Fruit fly (Drosophila melanogaster) whole organism, embryonic: ENCODE measurements around the gene Nthl1.

Experiments
- Antp ChIP-seq: fragments of 200-800 bp; sonication (Bioruptor generic); optimal IDR thresholded peaks from 3 replicates; lab custom pipeline; 2016; ENCODE audit warnings: missing biosample characterization, missing genetic modification characterization
- CG10209 ChIP-seq: fragments of 200-800 bp; sonication (Bioruptor generic); optimal IDR thresholded peaks from 3 replicates; lab custom pipeline; 2017; ENCODE audit warnings: missing biosample characterization, mild to moderate bottlenecking, missing genetic modification characterization, missing genetic modification reagents
- CG11695 ChIP-seq: fragments of 200-800 bp; sonication (Bioruptor generic); IDR thresholded peaks from 3 replicates; pipeline ENCODE4 v1.3.6; 2022; ENCODE audit warnings: missing biosample characterization, missing genetic modification characterization
- CG12219 ChIP-seq: fragments of 200-800 bp; sonication (Bioruptor generic); optimal IDR thresholded peaks from 3 replicates; lab custom pipeline; 2018; ENCODE audit warnings: missing biosample characterization, mild to moderate bottlenecking, missing genetic modification characterization
- CG12299 ChIP-seq: fragments of 200-800 bp; sonication (Bioruptor generic); optimal IDR thresholded peaks from 2 replicates; lab custom pipeline; 2018; ENCODE audit warnings: missing biosample characterization, mild to moderate bottlenecking, missing genetic modification characterization
- CG12659 ChIP-seq: fragments of 200-800 bp; sonication (Bioruptor generic); optimal IDR thresholded peaks from 3 replicates; lab custom pipeline; 2017; ENCODE audit warnings: mild to moderate bottlenecking, missing biosample characterization, missing genetic modification reagents, missing genetic modification characterization
- CG15514 ChIP-seq: fragments of 200-800 bp; sonication (Bioruptor generic); optimal IDR thresholded peaks from 3 replicates; lab custom pipeline; 2017; ENCODE audit warnings: missing biosample characterization, missing genetic modification characterization, mild to moderate bottlenecking, moderate library complexity, missing genetic modification reagents
- CG16813 ChIP-seq: fragments of 200-800 bp; sonication (Bioruptor generic); IDR thresholded peaks from 3 replicates; pipeline ENCODE4 v1.3.6; 2022; ENCODE audit warnings: missing biosample characterization, missing genetic modification characterization; ENCODE audit not compliant: partially characterized antibody
- CG3065 ChIP-seq: fragments of 200-800 bp; sonication (Bioruptor generic); optimal IDR thresholded peaks from 2 replicates; lab custom pipeline; 2016; ENCODE audit warnings: missing biosample characterization, missing genetic modification characterization
- CG31224 ChIP-seq: fragments of 200-800 bp; sonication (Bioruptor generic); IDR thresholded peaks from 2 replicates; pipeline ENCODE4 v1.3.6; 2022; ENCODE audit warnings: missing biosample characterization, missing genetic modification characterization
- CG32772 ChIP-seq: fragments of 200-800 bp; sonication (Bioruptor generic); IDR thresholded peaks from 2 replicates; pipeline ENCODE4 v1.3.6; 2022; ENCODE audit warnings: missing biosample characterization, missing genetic modification characterization
- CG3281 ChIP-seq: fragments of 200-800 bp; sonication (Bioruptor generic); optimal IDR thresholded peaks from 3 replicates; lab custom pipeline; 2017; ENCODE audit warnings: missing biosample characterization, mild to moderate bottlenecking, missing genetic modification characterization
- CG4854 ChIP-seq: fragments of 200-800 bp; sonication (Bioruptor generic); optimal IDR thresholded peaks from 2 replicates; lab custom pipeline; 2016; ENCODE audit warnings: missing biosample characterization, missing genetic modification characterization, inconsistent platforms
- CG6689 ChIP-seq: fragments of 200-800 bp; sonication (Bioruptor generic); IDR thresholded peaks from 2 replicates; pipeline ENCODE4 v1.3.6; 2022; ENCODE audit warnings: missing biosample characterization, missing genetic modification characterization
- CG7745 ChIP-seq: fragments of 200-800 bp; sonication (Bioruptor generic); optimal IDR thresholded peaks from 2 replicates; lab custom pipeline; 2018; ENCODE audit warnings: missing biosample characterization, mild to moderate bottlenecking, missing genetic modification characterization, moderate library complexity
- CG8765 ChIP-seq: fragments of 200-800 bp; sonication (Bioruptor generic); IDR thresholded peaks from 2 replicates; pipeline ENCODE4 v1.3.6; 2022; ENCODE audit warnings: missing biosample characterization, missing genetic modification characterization
- CTCF ChIP-seq: fragments of 200-800 bp; sonication (Bioruptor generic); optimal IDR thresholded peaks from 2 replicates; lab custom pipeline; 2017; ENCODE audit warnings: missing biosample characterization, mild to moderate bottlenecking, missing genetic modification characterization, moderate library complexity
- Dll ChIP-seq: fragments of 200-800 bp; sonication (Bioruptor generic); IDR thresholded peaks from 4 replicates; pipeline ENCODE4 v1.3.6; 2022; ENCODE audit warnings: missing biosample characterization, missing genetic modification characterization; ENCODE audit not compliant: partially characterized antibody
- Fer2 ChIP-seq: fragments of 200-800 bp; sonication (Bioruptor generic); optimal IDR thresholded peaks from 2 replicates; lab custom pipeline; 2018; ENCODE audit warnings: missing biosample characterization, mild to moderate bottlenecking, missing genetic modification characterization, moderate library complexity
- HLH3B ChIP-seq: fragments of 200-800 bp; sonication (Bioruptor generic); IDR thresholded peaks from 2 replicates; pipeline ENCODE4 v1.3.6; 2022; ENCODE audit warnings: missing biosample characterization, missing genetic modification characterization
- HLH4C ChIP-seq: fragments of 200-800 bp; sonication (Bioruptor generic); IDR thresholded peaks from 3 replicates; pipeline ENCODE4 v1.3.6; 2022; ENCODE audit warnings: missing biosample characterization, missing genetic modification characterization; ENCODE audit not compliant: partially characterized antibody
- NfI ChIP-seq: fragments of 200-800 bp; sonication (Bioruptor generic); optimal IDR thresholded peaks from 3 replicates; lab custom pipeline; 2018; ENCODE audit warnings: missing biosample characterization, mild to moderate bottlenecking, missing genetic modification characterization, moderate library complexity
- Oli ChIP-seq: fragments of 200-800 bp; sonication (Bioruptor generic); optimal IDR thresholded peaks from 2 replicates; lab custom pipeline; 2018; ENCODE audit warnings: missing biosample characterization, mild to moderate bottlenecking, missing genetic modification characterization, moderate library complexity
- Optix ChIP-seq: fragments of 200-800 bp; sonication (Bioruptor generic); IDR thresholded peaks from 3 replicates; pipeline ENCODE4 v1.3.6; 2022; ENCODE audit warnings: missing biosample characterization, missing genetic modification characterization
- Six4 ChIP-seq: fragments of 200-800 bp; sonication (Bioruptor generic); optimal IDR thresholded peaks from 2 replicates; lab custom pipeline; 2016; ENCODE audit warnings: missing biosample characterization, missing genetic modification characterization
- Spps ChIP-seq: fragments of 200-800 bp; sonication (Bioruptor generic); optimal IDR thresholded peaks from 2 replicates; lab custom pipeline; 2018; ENCODE audit warnings: missing biosample characterization, mild to moderate bottlenecking, missing genetic modification characterization
- Sry-β ChIP-seq: fragments of 200-800 bp; sonication (Bioruptor generic); optimal IDR thresholded peaks from 2 replicates; lab custom pipeline; 2018; ENCODE audit warnings: missing biosample characterization, mild to moderate bottlenecking, missing genetic modification characterization, moderate library complexity
- Xrp1 ChIP-seq: fragments of 200-800 bp; sonication (Bioruptor generic); IDR thresholded peaks from 2 replicates; pipeline ENCODE4 v1.3.6; 2022; ENCODE audit warnings: missing biosample characterization, missing genetic modification characterization
- ap ChIP-seq: fragments of 200-800 bp; sonication (Bioruptor generic); IDR thresholded peaks from 2 replicates; pipeline ENCODE4 v1.3.6; 2022; ENCODE audit warnings: missing biosample characterization, missing genetic modification characterization
- bowl ChIP-seq: fragments of 200-800 bp; sonication (Bioruptor generic); IDR thresholded peaks from 2 replicates; pipeline ENCODE4 v1.3.6; 2022; ENCODE audit warnings: missing biosample characterization, missing genetic modification characterization
- bsh ChIP-seq, 2 experiments: fragments of 200-800 bp; sonication (Bioruptor generic); optimal IDR thresholded peaks; 2 replicates each; lab custom pipeline; 2017 to 2018; ENCODE audit warnings: mild to moderate bottlenecking in 2 of 2, missing biosample characterization in 2 of 2, missing genetic modification characterization in 2 of 2, moderate library complexity in 1 of 2
- croc ChIP-seq: fragments of 200-800 bp; sonication (Bioruptor generic); conservative IDR thresholded peaks from 3 replicates; pipeline ENCODE4 v1.3.6; 2022; ENCODE audit warnings: missing biosample characterization, missing genetic modification characterization
- ind ChIP-seq: fragments of 200-800 bp; sonication (Bioruptor generic); optimal IDR thresholded peaks from 3 replicates; lab custom pipeline; 2016; ENCODE audit warnings: missing biosample characterization, missing genetic modification characterization
- kah ChIP-seq: fragments of 200-800 bp; sonication (Bioruptor generic); optimal IDR thresholded peaks from 2 replicates; lab custom pipeline; 2018; ENCODE audit warnings: missing biosample characterization, mild to moderate bottlenecking, missing genetic modification characterization
- ken ChIP-seq: fragments of 200-800 bp; sonication (Bioruptor generic); IDR thresholded peaks from 3 replicates; pipeline ENCODE4 v1.3.6; 2022; ENCODE audit warnings: missing biosample characterization, missing genetic modification characterization
- lilli ChIP-seq: fragments of 200-800 bp; sonication (Bioruptor generic); optimal IDR thresholded peaks from 3 replicates; lab custom pipeline; 2016; ENCODE audit warnings: missing biosample characterization, missing genetic modification characterization
- nerfin-1 ChIP-seq: fragments of 200-800 bp; sonication (Bioruptor generic); optimal IDR thresholded peaks from 3 replicates; lab custom pipeline; 2019; ENCODE audit warnings: missing biosample characterization, mild to moderate bottlenecking, missing genetic modification characterization, moderate library complexity
- org-1 ChIP-seq: fragments of 200-800 bp; sonication (Bioruptor generic); optimal IDR thresholded peaks from 2 replicates; lab custom pipeline; 2017; ENCODE audit warnings: missing biosample characterization, missing genetic modification characterization
- pnt ChIP-seq: fragments of 200-800 bp; sonication (Bioruptor generic); optimal IDR thresholded peaks from 3 replicates; lab custom pipeline; 2016; ENCODE audit warnings: missing biosample characterization, missing genetic modification characterization
- schlank ChIP-seq: fragments of 200-800 bp; sonication (Bioruptor generic); optimal IDR thresholded peaks from 2 replicates; lab custom pipeline; 2018; ENCODE audit warnings: missing biosample characterization, mild to moderate bottlenecking, missing genetic modification characterization
- tup ChIP-seq: fragments of 200-800 bp; sonication (Bioruptor generic); optimal IDR thresholded peaks from 2 replicates; lab custom pipeline; 2016; ENCODE audit warnings: missing biosample characterization, mild to moderate bottlenecking, missing genetic modification characterization, moderate library complexity
- vnd ChIP-seq: fragments of 200-800 bp; sonication (Bioruptor generic); IDR thresholded peaks from 3 replicates; pipeline ENCODE4 v1.3.6; 2022; ENCODE audit warnings: missing biosample characterization, missing genetic modification characterization; ENCODE audit not compliant: partially characterized antibody

Gene Nthl1

dm6 chr2L:20918056-20918674 lies 9.5 kb downstream of the Nthl1 start (continued):
- peak; percentile 71 for TF ChIP-seq HLH3B (GFP tag; lab: Robert Waterston, UW)
- no peak for TF ChIP-seq CG16813
- TF ChIP-seq HLH4C, result no peak
- TF ChIP-seq ind, result no peak
- peak; percentile 67 for TF ChIP-seq org-1 (GFP tag; lab: Kevin White, UChicago)
- TF ChIP-seq CG32772 (GFP tag; lab: Robert Waterston, UW), result no peak; the same call in 1 of the 2 replicates
- peak; percentile 70 to 85 for TF ChIP-seq bsh (GFP tag; optimal IDR thresholded peaks at IDR 0.05; lab: Kevin White, UChicago)
- TF ChIP-seq Six4 (GFP tag; lab: Kevin White, UChicago), result no peak
- TF ChIP-seq CTCF (GFP tag; lab: Kevin White, UChicago), result no peak
- TF ChIP-seq Fer2 (tag; lab: Kevin White, UChicago), result no peak
- no peak for TF ChIP-seq CG3281
- peak; percentile 55 for TF ChIP-seq CG4854 (GFP tag; lab: Kevin White, UChicago)
- peak; percentile 86 for TF ChIP-seq ken
- TF ChIP-seq Dll, result no peak
- TF ChIP-seq CG12219 (GFP tag; lab: Kevin White, UChicago), result peak; percentile 84
- TF ChIP-seq ap (GFP tag; lab: Robert Waterston, UW), result peak; percentile 83
- peak; percentile 78 for TF ChIP-seq lilli (GFP tag; lab: Kevin White, UChicago)
- TF ChIP-seq Optix (GFP tag; lab: Robert Waterston, UW), result peak; percentile 78
- TF ChIP-seq Spps (tag; lab: Kevin White, UChicago), result no peak
- peak; percentile 75 for TF ChIP-seq Antp (GFP tag; lab: Kevin White, UChicago)
- peak; percentile 38; the same call in 1 of the 2 replicates for TF ChIP-seq Xrp1 (GFP tag; lab: Robert Waterston, UW)
- no peak for TF ChIP-seq CG15514 (GFP tag; lab: Kevin White, UChicago)
- TF ChIP-seq croc (GFP tag; lab: Robert Waterston, UW), result no peak
- no peak for TF ChIP-seq CG8765 (GFP tag; lab: Robert Waterston, UW)
- TF ChIP-seq tup (GFP tag; lab: Kevin White, UChicago), result peak; percentile 61
- TF ChIP-seq vnd (GFP tag; lab: Robert Waterston, UW), result no peak
- peak; percentile 78 for TF ChIP-seq NfI (GFP tag; lab: Kevin White, UChicago)
- peak; percentile 63 for TF ChIP-seq CG10209 (GFP tag; lab: Kevin White, UChicago)
- peak; percentile 58; the same call in 2 of the 3 replicates for TF ChIP-seq CG11695 (GFP tag; lab: Robert Waterston, UW)
- no peak for TF ChIP-seq Sry-β (GFP tag; lab: Kevin White, UChicago)
- TF ChIP-seq bowl (GFP tag; lab: Robert Waterston, UW), result no peak
- no peak for TF ChIP-seq CG7745 (tag; lab: Kevin White, UChicago)
- TF ChIP-seq schlank (tag; lab: Kevin White, UChicago), result peak; percentile 24
- TF ChIP-seq Oli, result peak; percentile 71
- peak; percentile 82 for TF ChIP-seq CG12299 (tag; lab: Kevin White, UChicago)
- TF ChIP-seq CG3065 (GFP tag; lab: Kevin White, UChicago), result no peak
- TF ChIP-seq CG12659 (GFP tag; lab: Kevin White, UChicago), result peak; percentile 68
- TF ChIP-seq CG6689 (GFP tag; lab: Robert Waterston, UW), result no peak
- peak; percentile 79 for TF ChIP-seq nerfin-1 (tag; lab: Kevin White, UChicago)
- TF ChIP-seq pnt (GFP tag; lab: Kevin White, UChicago), result peak; percentile 54
- no peak for TF ChIP-seq kah
- TF ChIP-seq CG31224 (GFP tag; lab: Robert Waterston, UW), result no peak
- TF ChIP-seq, all 482 proteins: peak for 245
